Fruit fly (Drosophila melanogaster): Measurements from ENCODE around the gene CG11262.

The CG11262 gene

dm6 chr3L:13036706-13037457 lies 41.9 kb downstream of the CG11262 start, which contains the start of gene Srrm1 (continued):
- TF ChIP-seq ash1 (GFP tag; optimal IDR thresholded peaks at IDR 0.05) (no peak), nerfin-2 (GFP tag; IDR thresholded peaks at IDR 0.05; ENCODE audit: partially characterized antibody) (peak; percentile 79), Dbx (GFP tag; IDR thresholded peaks at IDR 0.05) (peak; percentile 47; the same call in 2 of the 3 replicates), CG30403 (GFP tag; optimal IDR thresholded peaks at IDR 0.05) (peak; percentile 59), CG1233 (GFP tag; optimal IDR thresholded peaks at IDR 0.05) (no peak), grau (tag; optimal IDR thresholded peaks at IDR 0.05) (peak; percentile 28), dysf (GFP tag; IDR thresholded peaks at IDR 0.05) (0 out of 3 replicates have a peak, but pooled peaks have one; percentile 16), D19A (tag; optimal IDR thresholded peaks at IDR 0.05) (no peak), CG4854 (GFP tag; optimal IDR thresholded peaks at IDR 0.05) (peak; percentile 10), Ravus (GFP tag; IDR thresholded peaks at IDR 0.05) (no peak), CG4282 (GFP tag; optimal IDR thresholded peaks at IDR 0.05) (peak; percentile 46), slbo (GFP tag; IDR thresholded peaks at IDR 0.05) (peak; percentile 59; the same call in 1 of the 2 replicates), tna (GFP tag; IDR thresholded peaks at IDR 0.05; ENCODE audit: partially characterized antibody) (peak; percentile 85), CG15601 (tag; optimal IDR thresholded peaks at IDR 0.05) (peak; percentile 60), Trl (optimal IDR thresholded peaks at IDR 0.05) (no peak), Trl (GFP tag; optimal IDR thresholded peaks at IDR 0.05) (peak; percentile 52), pnt (GFP tag; optimal IDR thresholded peaks at IDR 0.05) (peak; percentile 47), Dref (GFP tag; IDR thresholded peaks at IDR 0.05) (peak; percentile 97), CG7987 (GFP tag; optimal IDR thresholded peaks at IDR 0.05) (peak; percentile 31), CG17802 (tag; optimal IDR thresholded peaks at IDR 0.05) (peak; percentile 1), Pdp1 (GFP tag; optimal IDR thresholded peaks at IDR 0.05) (peak; percentile 36 to 53), CG18764 (GFP tag; optimal IDR thresholded peaks at IDR 0.05) (peak; percentile 24), gcm2 (GFP tag; optimal IDR thresholded peaks at IDR 0.05) (peak; percentile 25), CTCF (GFP tag; optimal IDR thresholded peaks at IDR 0.05) (peak; percentile 67), CG6791 (GFP tag; IDR thresholded peaks at IDR 0.05; ENCODE audit: partially characterized antibody) (peak; percentile 88), Nf-YA (GFP tag; IDR thresholded peaks at IDR 0.05) (no peak), CG14965 (GFP tag; optimal IDR thresholded peaks at IDR 0.05; ENCODE audit: borderline replicate concordance) (no peak), HmgZ (tag; optimal IDR thresholded peaks at IDR 0.05) (peak; percentile 63), dm (GFP tag; optimal IDR thresholded peaks at IDR 0.05) (peak; percentile 68), Fer1 (GFP tag; optimal IDR thresholded peaks at IDR 0.05) (peak; percentile 42), Doc3 (GFP tag; IDR thresholded peaks at IDR 0.05; ENCODE audit: partially characterized antibody) (peak; percentile 79), CG7839 (tag; optimal IDR thresholded peaks at IDR 0.05) (peak; percentile 7), p53 (GFP tag; optimal IDR thresholded peaks at IDR 0.05) (peak; percentile 47), prd (optimal IDR thresholded peaks at IDR 0.05) (no peak), prd (GFP tag; IDR thresholded peaks at IDR 0.05) (no peak), sens (GFP tag) (peak; percentile 90), CG6272 (GFP tag; IDR thresholded peaks at IDR 0.05) (peak; percentile 35), E2f2 (GFP tag; IDR thresholded peaks at IDR 0.05) (peak; percentile 79), emc (GFP tag; optimal IDR thresholded peaks at IDR 0.05) (no peak), lab (GFP tag; optimal IDR thresholded peaks at IDR 0.05) (peak; percentile 35), CG3281 (GFP tag; optimal IDR thresholded peaks at IDR 0.05) (no peak), lmd (GFP tag; IDR thresholded peaks at IDR 0.05) (no peak; the same call in 1 of the 2 replicates), NC2β (GFP tag; optimal IDR thresholded peaks at IDR 0.05) (peak; percentile 52), Sry-β (GFP tag; optimal IDR thresholded peaks at IDR 0.05) (peak; percentile 58), vfl (GFP tag; optimal IDR thresholded peaks at IDR 0.05) (peak; percentile 63), stwl (tag; optimal IDR thresholded peaks at IDR 0.05) (peak; percentile 58), CG15514 (GFP tag; optimal IDR thresholded peaks at IDR 0.05) (peak; percentile 60), Deaf1 (tag; optimal IDR thresholded peaks at IDR 0.05) (peak; percentile 19), CG18476 (GFP tag; optimal IDR thresholded peaks at IDR 0.05) (no peak), CG32772 (GFP tag; IDR thresholded peaks at IDR 0.05) (0 out of 2 replicates have a peak, but pooled peaks have one; percentile 5)

All from whole organism, embryonic.